Worm (Caenorhabditis elegans) whole organism, early embryonic: ENCODE measurements around the gene spex-3.
A peak's percentile ranks its signal among the peaks of the same experiment; 100 is the strongest.

Experiments
- B0310.2 ChIP-seq: sonication (generic microtip); optimal IDR thresholded peaks from 2 replicates; lab custom pipeline; 2016; ENCODE audit warnings: mild to moderate bottlenecking, missing genetic modification characterization, missing compliant biosample characterization
- F13C5.2 ChIP-seq: sonication (generic microtip); optimal IDR thresholded peaks from 2 replicates; lab custom pipeline; 2017; ENCODE audit warnings: mild to moderate bottlenecking, missing genetic modification characterization, inconsistent platforms, missing compliant biosample characterization
- aly-1 ChIP-seq: sonication (generic microtip); optimal IDR thresholded peaks from 2 replicates; lab custom pipeline; 2016; ENCODE audit warnings: missing genetic modification characterization, missing compliant biosample characterization
- ama-1 ChIP-seq: fragments of 150-350 bp; optimal IDR thresholded peaks from 2 replicates; lab custom pipeline; 2014
- ceh-13 ChIP-seq: fragments of 200-800 bp; sonication (Bioruptor generic); optimal IDR thresholded peaks from 2 replicates; lab custom pipeline; 2018; ENCODE audit warnings: mild to moderate bottlenecking, missing genetic modification characterization, missing compliant biosample characterization
- ceh-36 ChIP-seq: sonication (generic microtip); optimal IDR thresholded peaks from 2 replicates; lab custom pipeline; 2016; ENCODE audit warnings: missing genetic modification characterization, inconsistent platforms, missing compliant biosample characterization
- ets-7 ChIP-seq: sonication (generic microtip); optimal IDR thresholded peaks from 2 replicates; lab custom pipeline; 2016; ENCODE audit warnings: missing genotype, missing genetic modification characterization, missing compliant biosample characterization
- flt-1 ChIP-seq: fragments of 200-800 bp; sonication (Bioruptor generic); IDR thresholded peaks from 2 replicates; pipeline ENCODE4 v1.3.6; 2022; ENCODE audit warnings: missing genetic modification characterization, missing compliant biosample characterization
- hmbx-1 ChIP-seq: sonication (generic microtip); optimal IDR thresholded peaks from 2 replicates; lab custom pipeline; 2016; ENCODE audit warnings: mild to moderate bottlenecking, missing genetic modification characterization, missing compliant biosample characterization
- hmg-4 ChIP-seq: fragments of 200-800 bp; sonication (Bioruptor generic); optimal IDR thresholded peaks from 2 replicates; lab custom pipeline; 2018; ENCODE audit warnings: mild to moderate bottlenecking, missing genetic modification characterization, missing compliant biosample characterization
- hnd-1 ChIP-seq: sonication (generic microtip); optimal IDR thresholded peaks from 2 replicates; lab custom pipeline; 2016; ENCODE audit warnings: missing genetic modification characterization, missing compliant biosample characterization
- pes-1 ChIP-seq: fragments of 200-800 bp; sonication (Bioruptor generic); IDR thresholded peaks from 2 replicates; pipeline ENCODE4 v1.3.6; 2022; ENCODE audit warnings: missing genetic modification reagents, missing genetic modification characterization, missing compliant biosample characterization
- scrt-1 ChIP-seq: fragments of 200-800 bp; sonication (Bioruptor generic); IDR thresholded peaks from 2 replicates; pipeline ENCODE4 v1.3.6; 2022; ENCODE audit warnings: missing genetic modification characterization, missing compliant biosample characterization
- sea-1 ChIP-seq: fragments of 200-800 bp; sonication (Bioruptor generic); conservative IDR thresholded peaks from 2 replicates; pipeline ENCODE4 v1.3.6; 2022; ENCODE audit warnings: missing genetic modification characterization, missing compliant biosample characterization
- tbx-11 ChIP-seq: fragments of 200-800 bp; sonication (Bioruptor generic); IDR thresholded peaks from 2 replicates; pipeline ENCODE4 v1.3.6; 2022; ENCODE audit warnings: missing genetic modification characterization, missing compliant biosample characterization
- tbx-37 ChIP-seq: fragments of 200-800 bp; sonication (Bioruptor generic); conservative IDR thresholded peaks from 2 replicates; pipeline ENCODE4 v1.3.6; 2022; ENCODE audit warnings: missing genetic modification reagents, missing genetic modification characterization, missing compliant biosample characterization
- tra-4 ChIP-seq: sonication (generic microtip); optimal IDR thresholded peaks from 2 replicates; lab custom pipeline; 2017; ENCODE audit warnings: missing genetic modification characterization, missing compliant biosample characterization

Gene spex-3

DNA sequence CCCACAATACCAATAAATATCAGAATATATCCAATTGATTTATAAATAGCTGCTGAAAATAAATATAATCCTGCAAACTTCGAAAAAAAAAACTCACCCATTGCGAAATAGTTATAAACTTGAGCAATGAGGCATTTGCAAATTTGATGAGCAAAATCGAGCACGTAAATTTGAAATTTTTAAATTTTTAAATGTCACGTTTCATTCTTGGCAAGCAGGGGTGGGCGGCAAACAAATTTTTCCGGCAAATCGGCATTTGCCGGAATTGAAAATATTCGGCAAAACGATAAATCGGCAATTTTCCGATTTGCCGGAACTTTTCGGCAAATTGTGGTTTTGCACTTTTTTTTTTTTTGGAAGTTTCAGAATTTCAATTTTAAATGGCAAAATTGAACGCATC, 12.3 kb downstream of the spex-3 start, which contains the start of gene Y22D7AR.14:
Y22D7AR.14 (minus strand) TSS at position 101 of the 400 bp plus-strand sequence.
- TF ChIP-seq flt-1 (GFP tag; lab: Robert Waterston, UW), result no peak
- TF ChIP-seq tbx-37, result no peak
- no peak for TF ChIP-seq ets-7
- no peak for TF ChIP-seq ceh-13 (GFP tag; lab: Kevin White, UChicago)
- no peak for TF ChIP-seq B0310.2 (tag; lab: Kevin White, UChicago)
- TF ChIP-seq aly-1 (tag; lab: Kevin White, UChicago), result no peak
- no peak for TF ChIP-seq hmbx-1 (tag; lab: Kevin White, UChicago)
- TF ChIP-seq sea-1 (GFP tag; lab: Robert Waterston, UW), result no peak
- no peak for TF ChIP-seq hmg-4
- no peak for TF ChIP-seq tbx-11
- no peak for TF ChIP-seq tra-4 (tag; lab: Kevin White, UChicago)
- no peak for TF ChIP-seq scrt-1 (GFP tag; lab: Robert Waterston, UW)
- no peak for TF ChIP-seq F13C5.2
- no peak for TF ChIP-seq ceh-36 (tag; lab: Kevin White, UChicago)

DNA sequence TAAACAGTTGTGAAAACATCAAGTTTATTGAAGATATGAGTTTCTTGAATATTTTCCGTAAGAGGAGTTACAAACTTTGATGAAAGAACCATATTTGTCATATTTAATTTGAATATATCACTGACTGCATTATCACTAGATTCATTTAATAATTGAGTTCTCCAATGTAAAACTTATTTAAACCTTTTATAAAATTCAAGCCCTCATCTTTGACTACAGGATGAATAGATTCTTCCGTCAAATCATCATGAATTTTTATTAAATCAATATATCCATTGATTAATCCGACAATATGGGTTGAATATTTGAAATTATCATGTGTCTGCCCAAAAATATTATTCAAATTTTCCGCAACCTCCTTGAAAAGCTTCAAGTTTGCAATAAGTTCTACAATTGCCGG, 14.2 kb downstream of the spex-3 start, which contains the start of gene Y22D7AR.7:
Y22D7AR.7 (minus strand) TSS at position 101 of the 400 bp plus-strand sequence.
- TF ChIP-seq B0310.2 (tag; lab: Kevin White, UChicago), result no peak
- TF ChIP-seq F13C5.2, result no peak
- TF ChIP-seq ama-1 (lab: Kevin White, UChicago), result no peak
- TF ChIP-seq ceh-36 (tag; lab: Kevin White, UChicago), result no peak
- no peak for TF ChIP-seq hmg-4
- TF ChIP-seq tbx-37, result no peak
- no peak for TF ChIP-seq hmbx-1 (tag; lab: Kevin White, UChicago)
- TF ChIP-seq tra-4 (tag; lab: Kevin White, UChicago), result no peak
- no peak for TF ChIP-seq ets-7
- no peak for TF ChIP-seq aly-1 (tag; lab: Kevin White, UChicago)
- no peak for TF ChIP-seq flt-1 (GFP tag; lab: Robert Waterston, UW)

ce11 chrIII:1682262-1682661, 20.0 kb downstream of the spex-3 start:
- TF ChIP-seq ceh-13 (GFP tag; lab: Kevin White, UChicago), result no peak
- no peak for TF ChIP-seq hmbx-1 (tag; lab: Kevin White, UChicago)
- no peak for TF ChIP-seq ets-7

DNA sequence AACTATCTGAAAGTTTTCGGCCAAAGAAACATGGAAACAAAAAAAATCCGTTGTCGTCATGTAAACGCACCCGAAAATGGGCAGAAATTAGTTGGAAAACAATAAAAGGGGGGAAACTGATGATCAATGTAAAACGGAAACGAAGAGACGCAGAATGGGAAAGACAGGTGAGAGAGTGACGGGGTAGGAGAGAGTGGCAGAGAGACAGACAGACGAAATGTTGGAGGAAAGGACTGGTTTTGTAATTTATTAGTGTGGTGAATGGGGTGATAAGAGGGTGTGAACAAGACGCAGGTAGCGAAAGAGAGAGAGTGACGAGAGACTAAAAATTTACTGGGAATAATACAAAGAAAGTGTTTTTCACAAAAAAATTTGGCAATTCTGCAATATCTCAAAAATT, 21.2 kb downstream of the spex-3 start:
- no peak for TF ChIP-seq hmg-4
- TF ChIP-seq pes-1 (GFP tag; lab: Robert Waterston, UW), result no peak
- peak; percentile 43; the same call in 1 of the 2 replicates for TF ChIP-seq tbx-37

ce11 chrIII:1680393-1680792, 21.8 kb downstream of the spex-3 start:
- no peak for TF ChIP-seq F13C5.2
- no peak for TF ChIP-seq hmg-4
- no peak for TF ChIP-seq scrt-1 (GFP tag; lab: Robert Waterston, UW)

DNA sequence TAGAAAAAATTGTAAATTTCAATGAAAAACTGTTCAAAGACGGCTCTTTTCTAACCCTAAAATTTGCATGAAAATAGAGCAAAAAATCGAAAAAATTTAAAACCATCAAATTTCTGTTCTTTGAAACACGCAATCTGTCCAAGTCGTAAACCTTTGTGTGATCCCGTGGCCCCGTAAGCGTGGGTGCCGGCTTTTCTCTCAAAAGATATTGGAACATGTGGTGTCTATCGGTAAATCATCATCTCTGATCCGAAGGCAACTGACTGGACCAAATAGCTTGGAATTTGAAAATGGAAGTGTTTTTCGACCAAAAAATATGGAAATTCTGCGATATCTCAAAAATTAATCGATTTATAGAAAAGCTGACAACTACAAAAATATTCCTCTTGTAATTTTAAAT, 23.6 kb downstream of the spex-3 start:
- TF ChIP-seq tbx-37 (no peak), sea-1 (GFP tag; lab: Robert Waterston, UW) (no peak), B0310.2 (tag; lab: Kevin White, UChicago) (no peak), ceh-13 (GFP tag; lab: Kevin White, UChicago) (no peak), hmbx-1 (tag; lab: Kevin White, UChicago) (no peak), pes-1 (GFP tag; lab: Robert Waterston, UW) (no peak), scrt-1 (GFP tag; lab: Robert Waterston, UW) (no peak)

ce11 chrIII:1676588-1676987, 25.6 kb downstream of the spex-3 start, which contains the start of gene Y22D7AR.6:
Gene Y22D7AR.6 (minus strand): TSS chrIII:1676721.
- TF ChIP-seq F13C5.2, result no peak
- no peak for TF ChIP-seq flt-1 (GFP tag; lab: Robert Waterston, UW)
- TF ChIP-seq ama-1 (lab: Kevin White, UChicago), result no peak
- no peak for TF ChIP-seq tbx-11
- no peak for TF ChIP-seq hmbx-1 (tag; lab: Kevin White, UChicago)

ce11 chrIII:1674760-1675159, 27.5 kb downstream of the spex-3 start:
- no peak for TF ChIP-seq ceh-36 (tag; lab: Kevin White, UChicago)
- TF ChIP-seq aly-1 (tag; lab: Kevin White, UChicago), result no peak
- TF ChIP-seq ama-1 (lab: Kevin White, UChicago), result no peak
- TF ChIP-seq pes-1 (GFP tag; lab: Robert Waterston, UW), result no peak
- no peak for TF ChIP-seq hnd-1 (tag; lab: Kevin White, UChicago)
- no peak for TF ChIP-seq tbx-37
- TF ChIP-seq hmbx-1 (tag; lab: Kevin White, UChicago), result no peak
- no peak for TF ChIP-seq ceh-13 (GFP tag; lab: Kevin White, UChicago)
- no peak for TF ChIP-seq hmg-4
- no peak for TF ChIP-seq tra-4 (tag; lab: Kevin White, UChicago)
- TF ChIP-seq F13C5.2, result no peak
- no peak for TF ChIP-seq B0310.2 (tag; lab: Kevin White, UChicago)
- TF ChIP-seq scrt-1 (GFP tag; lab: Robert Waterston, UW), result no peak
- no peak for TF ChIP-seq ets-7
- TF ChIP-seq tbx-11, result no peak
- no peak for TF ChIP-seq flt-1 (GFP tag; lab: Robert Waterston, UW)

- TF ChIP-seq ama-1 (lab: Kevin White, UChicago) (no peak), hmbx-1 (tag; lab: Kevin White, UChicago) (no peak), B0310.2 (tag; lab: Kevin White, UChicago) (no peak), ceh-36 (tag; lab: Kevin White, UChicago) (no peak), ceh-13 (GFP tag; lab: Kevin White, UChicago) (no peak), hmg-4 (no peak), ets-7 (no peak), scrt-1 (GFP tag; lab: Robert Waterston, UW) (no peak), flt-1 (GFP tag; lab: Robert Waterston, UW) (no peak), tbx-37 (no peak), tra-4 (tag; lab: Kevin White, UChicago) (no peak), hnd-1 (tag; lab: Kevin White, UChicago) (no peak), F13C5.2 (no peak), pes-1 (GFP tag; lab: Robert Waterston, UW) (no peak), aly-1 (tag; lab: Kevin White, UChicago) (no peak)
Observed at ce11 chrIII:1673320-1673719, 28.9 kb downstream of the spex-3 start.
